Fruit fly (Drosophila melanogaster) whole organism, pupa: ENCODE data around the gene fng.

Source experiments
- CG10348 ChIP-seq: fragments of 200-800 bp; sonication (Bioruptor generic); IDR thresholded peaks from 2 replicates; pipeline ENCODE4 v1.3.6; 2022; ENCODE audit warnings: missing biosample characterization, missing genetic modification characterization
- CG12605 ChIP-seq: fragments of 200-800 bp; sonication (Bioruptor generic); IDR thresholded peaks from 2 replicates; pipeline ENCODE4 v1.3.6; 2022; ENCODE audit warnings: missing biosample characterization, missing genetic modification characterization
- CG13204 ChIP-seq: fragments of 200-800 bp; sonication (Bioruptor generic); optimal IDR thresholded peaks from 2 replicates; lab custom pipeline; 2018; ENCODE audit warnings: missing biosample characterization, mild to moderate bottlenecking, missing genetic modification characterization, moderate library complexity
- CG14655 ChIP-seq: fragments of 200-800 bp; sonication (Bioruptor generic); optimal IDR thresholded peaks from 3 replicates; lab custom pipeline; 2017; ENCODE audit warnings: mild to moderate bottlenecking, missing biosample characterization, missing genetic modification reagents, missing genetic modification characterization
- CG15710 ChIP-seq: fragments of 200-800 bp; sonication (Bioruptor generic); optimal IDR thresholded peaks from 2 replicates; lab custom pipeline; 2018; ENCODE audit warnings: missing biosample characterization, mild to moderate bottlenecking, missing genetic modification characterization, moderate library complexity
- CG17806 ChIP-seq: fragments of 200-800 bp; sonication (Bioruptor generic); optimal IDR thresholded peaks from 2 replicates; lab custom pipeline; 2018; ENCODE audit warnings: missing biosample characterization, mild to moderate bottlenecking, missing genetic modification characterization, moderate library complexity
- CG32121 ChIP-seq: fragments of 200-800 bp; sonication (Bioruptor generic); IDR thresholded peaks from 2 replicates; pipeline ENCODE4 v1.3.6; 2022; ENCODE audit warnings: missing biosample characterization, missing genetic modification characterization
- CG34367 ChIP-seq: fragments of 200-800 bp; sonication (Bioruptor generic); optimal IDR thresholded peaks from 2 replicates; lab custom pipeline; 2018; ENCODE audit warnings: missing biosample characterization, mild to moderate bottlenecking, missing genetic modification characterization
- CG4496 ChIP-seq: fragments of 200-800 bp; sonication (Bioruptor generic); IDR thresholded peaks from 3 replicates; pipeline ENCODE4 v1.3.6; 2022; ENCODE audit warnings: missing biosample characterization, missing genetic modification characterization
- CG8159 ChIP-seq: fragments of 200-800 bp; sonication (Bioruptor generic); optimal IDR thresholded peaks from 3 replicates; lab custom pipeline; 2018; ENCODE audit warnings: missing biosample characterization, mild to moderate bottlenecking, missing genetic modification characterization, moderate library complexity
- CG8301 ChIP-seq: fragments of 200-800 bp; sonication (Bioruptor generic); optimal IDR thresholded peaks from 2 replicates; lab custom pipeline; 2018; ENCODE audit warnings: missing biosample characterization, mild to moderate bottlenecking, missing genetic modification characterization
- CG9948 ChIP-seq: fragments of 200-800 bp; sonication (Bioruptor generic); optimal IDR thresholded peaks from 2 replicates; lab custom pipeline; 2018; ENCODE audit warnings: missing biosample characterization, mild to moderate bottlenecking, missing genetic modification characterization, moderate library complexity
- D1 ChIP-seq: fragments of 200-800 bp; sonication (Bioruptor generic); optimal IDR thresholded peaks from 2 replicates; lab custom pipeline; 2018; ENCODE audit warnings: missing biosample characterization, mild to moderate bottlenecking, missing genetic modification characterization, moderate library complexity
- EcR ChIP-seq: fragments of 200-800 bp; sonication (Bioruptor generic); optimal IDR thresholded peaks from 3 replicates; lab custom pipeline; 2019; ENCODE audit warnings: missing biosample characterization, missing genetic modification characterization, mild to moderate bottlenecking, moderate library complexity, missing genetic modification reagents
- Ets98B ChIP-seq: fragments of 200-800 bp; sonication (Bioruptor generic); IDR thresholded peaks from 2 replicates; pipeline ENCODE4 v1.3.6; 2022; ENCODE audit warnings: missing biosample characterization, missing genetic modification characterization
- Pif1A ChIP-seq: fragments of 200-800 bp; sonication (Bioruptor generic); optimal IDR thresholded peaks from 3 replicates; lab custom pipeline; 2016; ENCODE audit warnings: missing biosample characterization, missing genetic modification characterization
- Pif1B ChIP-seq: fragments of 200-800 bp; sonication (Bioruptor generic); optimal IDR thresholded peaks from 3 replicates; lab custom pipeline; 2016; ENCODE audit warnings: missing biosample characterization, missing genetic modification characterization
- Snoo ChIP-seq: fragments of 200-800 bp; sonication (Bioruptor generic); optimal IDR thresholded peaks from 3 replicates; lab custom pipeline; 2017; ENCODE audit warnings: missing biosample characterization, mild to moderate bottlenecking, missing genetic modification characterization, inconsistent platforms
- fd96Ca ChIP-seq: fragments of 200-800 bp; sonication (Bioruptor generic); IDR thresholded peaks from 3 replicates; pipeline ENCODE4 v1.3.6; 2022; ENCODE audit warnings: missing biosample characterization, missing genetic modification characterization
- gl ChIP-seq: fragments of 200-800 bp; sonication (Bioruptor generic); optimal IDR thresholded peaks from 2 replicates; lab custom pipeline; 2018; ENCODE audit warnings: missing biosample characterization, mild to moderate bottlenecking, missing genetic modification characterization
- rn ChIP-seq: fragments of 200-800 bp; sonication (Bioruptor generic); IDR thresholded peaks from 2 replicates; pipeline ENCODE4 v1.3.6; 2022; ENCODE audit warnings: missing biosample characterization, missing genetic modification characterization

Gene fng

DNA sequence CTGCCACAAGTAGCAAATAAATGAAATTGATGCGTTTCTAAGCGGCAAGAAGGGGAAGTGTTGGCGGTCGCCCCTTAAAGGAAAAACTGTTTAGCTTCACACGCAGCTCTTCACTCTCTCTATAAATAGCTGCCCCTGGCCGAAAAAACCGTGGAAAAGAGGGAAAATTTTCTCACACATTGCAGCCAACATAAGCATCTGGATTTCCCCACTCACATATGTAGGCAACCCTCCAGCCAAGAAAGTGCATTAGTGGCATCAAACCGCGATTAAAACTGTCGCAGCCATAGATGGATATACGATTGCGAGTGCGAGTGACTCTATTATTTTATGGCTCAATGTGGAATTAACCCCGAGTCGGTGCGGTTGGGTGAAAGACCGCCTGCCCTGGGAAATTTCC, 16.8 kb downstream of the fng start:
- TF ChIP-seq Pif1A (GFP tag; lab: Kevin White, UChicago) (no peak), CG14655 (GFP tag; lab: Kevin White, UChicago) (no peak), gl (tag; lab: Kevin White, UChicago) (no peak), Ets98B (no peak), CG12605 (GFP tag; lab: Robert Waterston, UW) (no peak), fd96Ca (GFP tag; lab: Robert Waterston, UW) (no peak), CG13204 (GFP tag; lab: Kevin White, UChicago) (no peak), EcR (GFP tag; lab: Kevin White, UChicago) (no peak), CG15710 (tag; lab: Kevin White, UChicago) (no peak), CG8301 (tag; lab: Kevin White, UChicago) (no peak), CG10348 (GFP tag; lab: Robert Waterston, UW) (no peak), CG17806 (tag; lab: Kevin White, UChicago) (no peak), CG9948 (no peak), CG34367 (no peak), D1 (tag; lab: Kevin White, UChicago) (no peak), CG8159 (no peak), Pif1B (GFP tag; lab: Kevin White, UChicago) (no peak)

DNA sequence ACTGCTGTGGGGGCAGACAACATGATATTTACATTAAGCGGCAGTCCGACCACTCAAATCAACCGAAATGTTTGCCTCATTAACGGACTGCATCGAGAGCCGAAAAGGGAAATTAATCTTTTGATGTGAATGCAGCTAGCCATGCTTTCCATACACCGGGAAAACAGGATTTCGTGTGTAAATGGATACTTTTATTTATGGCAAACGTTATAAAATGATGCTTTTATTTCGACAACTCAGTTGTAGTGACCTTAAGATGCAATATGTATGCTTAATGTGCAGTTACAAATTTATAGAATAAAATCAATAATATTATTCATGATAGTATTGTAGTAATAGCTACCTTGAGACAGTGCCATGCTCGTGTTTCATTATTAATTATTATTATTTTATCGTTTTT, 17.8 kb downstream of the fng start:
- TF ChIP-seq Pif1A (GFP tag; lab: Kevin White, UChicago), result peak; percentile 7
- TF ChIP-seq rn (GFP tag; lab: Robert Waterston, UW), result no peak
- TF ChIP-seq, all 21 proteins: peak for 1

DNA sequence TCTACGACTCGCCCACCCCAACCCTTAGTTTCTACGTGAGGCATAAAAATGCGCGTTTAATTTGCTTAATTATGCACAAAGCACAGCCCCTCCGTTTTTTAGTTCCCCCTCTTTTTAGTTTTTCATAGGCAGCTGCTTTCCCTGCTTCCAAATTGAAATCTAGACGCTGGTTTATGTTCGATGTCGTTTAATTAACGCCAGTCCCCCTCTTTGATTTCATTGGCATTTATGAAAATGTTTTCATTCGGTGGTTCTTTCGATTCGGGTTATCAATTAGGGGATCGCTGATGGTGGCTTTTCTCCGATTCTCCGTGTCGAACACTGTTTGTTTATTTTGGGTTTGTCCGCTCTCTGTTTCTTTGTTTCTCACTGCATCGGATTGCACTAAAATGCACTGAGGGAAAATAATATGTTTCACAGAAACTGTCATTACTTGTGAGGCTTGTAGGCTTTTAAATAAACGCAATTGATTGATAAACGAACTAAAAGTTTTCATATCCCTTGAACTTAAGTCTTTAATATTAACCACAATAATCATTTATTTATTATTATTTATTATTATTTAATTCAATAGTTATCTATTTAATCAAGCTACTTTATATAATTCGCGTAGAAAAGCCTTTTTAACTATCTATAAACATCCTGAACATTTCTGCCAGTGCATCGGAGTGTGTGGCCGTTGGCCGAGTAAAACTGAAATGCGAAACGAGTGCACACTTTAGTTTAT, 19.1 kb downstream of the fng start:
- TF ChIP-seq fd96Ca (GFP tag; lab: Robert Waterston, UW), result peak; percentile 48; the same call in 1 of the 3 replicates
- TF ChIP-seq CG15710 (tag; lab: Kevin White, UChicago), result peak; percentile 80
- peak; percentile 65 for TF ChIP-seq CG34367
- TF ChIP-seq D1 (tag; lab: Kevin White, UChicago), result peak; percentile 54
- 0 out of 3 replicates have a peak, but pooled peaks have one; percentile 46 for TF ChIP-seq CG4496 (GFP tag; lab: Robert Waterston, UW)
- TF ChIP-seq CG14655 (GFP tag; lab: Kevin White, UChicago), result peak; percentile 62
- peak; percentile 37; the same call in 1 of the 2 replicates for TF ChIP-seq Ets98B
- TF ChIP-seq CG8301 (tag; lab: Kevin White, UChicago), result peak; percentile 55
- peak; percentile 75 for TF ChIP-seq CG9948
- no peak for TF ChIP-seq CG10348 (GFP tag; lab: Robert Waterston, UW)
- no peak for TF ChIP-seq EcR (GFP tag; lab: Kevin White, UChicago)
- TF ChIP-seq CG8159, result peak; percentile 85
- peak; percentile 50 for TF ChIP-seq Pif1B (GFP tag; lab: Kevin White, UChicago)
- TF ChIP-seq Snoo (tag; lab: Kevin White, UChicago), result peak; percentile 56
- TF ChIP-seq CG12605 (GFP tag; lab: Robert Waterston, UW), result peak; percentile 17; the same call in 1 of the 2 replicates
- no peak for TF ChIP-seq Pif1A (GFP tag; lab: Kevin White, UChicago)
- peak; percentile 13 for TF ChIP-seq gl (tag; lab: Kevin White, UChicago)
- peak; percentile 31; the same call in 1 of the 2 replicates for TF ChIP-seq rn (GFP tag; lab: Robert Waterston, UW)
- TF ChIP-seq CG32121 (GFP tag; lab: Robert Waterston, UW), result peak; percentile 71
- TF ChIP-seq CG17806 (tag; lab: Kevin White, UChicago), result peak; percentile 82
- peak; percentile 35 for TF ChIP-seq CG13204 (GFP tag; lab: Kevin White, UChicago)

DNA sequence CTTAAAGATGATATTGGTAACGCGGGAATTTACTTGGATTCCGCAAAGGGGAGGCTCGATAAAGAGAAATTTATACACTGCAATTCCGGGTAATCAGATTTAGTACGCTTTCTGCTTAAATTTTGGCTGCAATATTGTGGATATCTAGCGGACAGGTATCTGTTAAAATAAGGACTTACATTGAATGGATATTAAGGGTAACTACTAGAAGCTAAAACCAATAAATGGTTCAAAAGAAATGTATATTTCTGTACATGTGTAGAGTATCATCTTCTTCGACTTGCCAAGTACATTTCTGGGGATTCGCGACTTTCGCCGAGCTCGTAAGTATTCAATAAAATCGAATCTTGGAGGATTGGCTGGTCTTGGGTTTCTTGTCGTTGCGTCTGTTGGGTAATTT, 19.9 kb downstream of the fng start:
- TF ChIP-seq CG13204 (GFP tag; lab: Kevin White, UChicago), result no peak
- peak; percentile 11 for TF ChIP-seq CG14655 (GFP tag; lab: Kevin White, UChicago)
- TF ChIP-seq CG12605 (GFP tag; lab: Robert Waterston, UW), result no peak
- no peak for TF ChIP-seq CG32121 (GFP tag; lab: Robert Waterston, UW)
- no peak for TF ChIP-seq Ets98B
- no peak for TF ChIP-seq EcR (GFP tag; lab: Kevin White, UChicago)
- TF ChIP-seq gl (tag; lab: Kevin White, UChicago), result no peak
- TF ChIP-seq fd96Ca (GFP tag; lab: Robert Waterston, UW), result no peak
- TF ChIP-seq CG8301 (tag; lab: Kevin White, UChicago), result peak; percentile 11
- TF ChIP-seq CG4496 (GFP tag; lab: Robert Waterston, UW), result no peak
- peak; percentile 51 for TF ChIP-seq CG8159
- TF ChIP-seq CG34367, result peak; percentile 13
- no peak for TF ChIP-seq D1 (tag; lab: Kevin White, UChicago)
- no peak for TF ChIP-seq CG17806 (tag; lab: Kevin White, UChicago)
- no peak for TF ChIP-seq CG9948
- no peak for TF ChIP-seq rn (GFP tag; lab: Robert Waterston, UW)
- no peak for TF ChIP-seq Pif1A (GFP tag; lab: Kevin White, UChicago)
- peak; percentile 36 for TF ChIP-seq CG15710 (tag; lab: Kevin White, UChicago)
- no peak for TF ChIP-seq Pif1B (GFP tag; lab: Kevin White, UChicago)
- no peak for TF ChIP-seq Snoo (tag; lab: Kevin White, UChicago)
- TF ChIP-seq CG10348 (GFP tag; lab: Robert Waterston, UW), result no peak
- TF ChIP-seq, all 21 proteins: peak for 5

DNA sequence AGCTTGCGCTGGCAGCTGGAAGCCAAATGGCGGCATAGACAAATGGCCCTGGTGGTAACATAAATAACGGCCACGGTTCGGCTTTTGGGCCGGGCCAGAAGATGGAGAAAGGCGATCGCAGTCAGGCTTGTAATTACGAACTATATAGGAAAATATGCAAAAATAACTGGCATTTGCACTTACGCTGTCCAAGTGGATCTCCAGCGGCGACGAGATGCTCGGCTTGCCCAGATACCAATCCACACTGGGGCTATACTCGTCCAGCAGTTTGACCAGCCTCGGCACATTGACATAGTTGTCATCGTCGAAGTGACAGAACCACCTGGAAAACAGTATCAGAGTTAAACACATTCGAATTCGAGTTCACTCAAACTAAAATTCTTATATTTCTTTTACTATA, 21.8 kb downstream of the fng start, which contains the start of gene CG10589:
TSS of gene CG10589 (plus strand) at position 301 of the 400 bp plus-strand sequence.
- TF ChIP-seq EcR (GFP tag; lab: Kevin White, UChicago), result no peak
- no peak for TF ChIP-seq CG8159
- TF ChIP-seq CG4496 (GFP tag; lab: Robert Waterston, UW), result no peak
- no peak for TF ChIP-seq CG34367
- TF ChIP-seq CG14655 (GFP tag; lab: Kevin White, UChicago), result no peak
- no peak for TF ChIP-seq D1 (tag; lab: Kevin White, UChicago)
- TF ChIP-seq CG9948, result no peak
- TF ChIP-seq CG8301 (tag; lab: Kevin White, UChicago), result no peak
- TF ChIP-seq rn (GFP tag; lab: Robert Waterston, UW), result no peak
- TF ChIP-seq CG10348 (GFP tag; lab: Robert Waterston, UW), result no peak
- no peak for TF ChIP-seq CG32121 (GFP tag; lab: Robert Waterston, UW)
- no peak for TF ChIP-seq Pif1A (GFP tag; lab: Kevin White, UChicago)
- TF ChIP-seq Ets98B, result no peak
- no peak for TF ChIP-seq CG13204 (GFP tag; lab: Kevin White, UChicago)
- TF ChIP-seq fd96Ca (GFP tag; lab: Robert Waterston, UW), result no peak
- TF ChIP-seq Pif1B (GFP tag; lab: Kevin White, UChicago), result no peak
